Fruit fly (Drosophila melanogaster) whole organism, embryonic: ENCODE results near the gene ocn.
A peak's percentile ranks its signal among the peaks of the same experiment; 100 is the strongest.

Experiments
- CG10543 ChIP-seq: fragments of 200-800 bp; sonication (Bioruptor generic); optimal IDR thresholded peaks from 3 replicates; lab custom pipeline; 2017; ENCODE audit warnings: missing biosample characterization, mild to moderate bottlenecking, missing genetic modification characterization, moderate library complexity
- CG10654 ChIP-seq: fragments of 200-800 bp; sonication (Bioruptor generic); optimal IDR thresholded peaks from 2 replicates; lab custom pipeline; 2016; ENCODE audit warnings: missing biosample characterization, missing genetic modification characterization
- CG12219 ChIP-seq: fragments of 200-800 bp; sonication (Bioruptor generic); optimal IDR thresholded peaks from 3 replicates; lab custom pipeline; 2018; ENCODE audit warnings: missing biosample characterization, mild to moderate bottlenecking, missing genetic modification characterization
- CG1233 ChIP-seq: fragments of 200-800 bp; sonication (Bioruptor generic); optimal IDR thresholded peaks from 4 replicates; lab custom pipeline; 2018; ENCODE audit warnings: missing biosample characterization, mild to moderate bottlenecking, missing genetic modification characterization
- CG14860 ChIP-seq: fragments of 200-800 bp; sonication (Bioruptor generic); IDR thresholded peaks from 3 replicates; pipeline ENCODE4 v1.3.6; 2022; ENCODE audit warnings: missing biosample characterization, missing genetic modification characterization; ENCODE audit not compliant: partially characterized antibody
- CG15601 ChIP-seq: fragments of 200-800 bp; sonication (Bioruptor generic); optimal IDR thresholded peaks from 3 replicates; lab custom pipeline; 2019; ENCODE audit warnings: missing biosample characterization, mild to moderate bottlenecking, missing genetic modification characterization, moderate library complexity
- CG1603 ChIP-seq: fragments of 200-800 bp; sonication (Bioruptor generic); optimal IDR thresholded peaks from 2 replicates; lab custom pipeline; 2019; ENCODE audit warnings: missing biosample characterization, mild to moderate bottlenecking, missing genetic modification characterization, moderate library complexity
- CG17186 ChIP-seq: fragments of 200-800 bp; sonication (Bioruptor generic); optimal IDR thresholded peaks from 3 replicates; lab custom pipeline; 2017; ENCODE audit warnings: missing biosample characterization, missing genetic modification reagents, missing genetic modification characterization
- CG17829 ChIP-seq: fragments of 200-800 bp; optimal IDR thresholded peaks from 2 replicates; lab custom pipeline; 2019; ENCODE audit warnings: missing biosample characterization, mild to moderate bottlenecking, missing genetic modification characterization, moderate library complexity
- CG18262 ChIP-seq: fragments of 200-800 bp; optimal IDR thresholded peaks from 3 replicates; lab custom pipeline; 2019; ENCODE audit warnings: missing biosample characterization, mild to moderate bottlenecking, missing genetic modification characterization, moderate library complexity
- CG2120 ChIP-seq: fragments of 200-800 bp; sonication (Bioruptor generic); optimal IDR thresholded peaks from 3 replicates; lab custom pipeline; 2016; ENCODE audit warnings: missing biosample characterization, missing genetic modification characterization
- CG2129 ChIP-seq: fragments of 200-800 bp; sonication (Bioruptor generic); IDR thresholded peaks from 2 replicates; pipeline ENCODE4 v1.3.6; 2022; ENCODE audit warnings: missing biosample characterization, missing genetic modification characterization; ENCODE audit not compliant: partially characterized antibody
- CG4707 ChIP-seq: fragments of 200-800 bp; sonication (Bioruptor generic); optimal IDR thresholded peaks from 2 replicates; lab custom pipeline; 2018; ENCODE audit warnings: missing biosample characterization, mild to moderate bottlenecking, missing genetic modification characterization, moderate library complexity
- CG7745 ChIP-seq: fragments of 200-800 bp; sonication (Bioruptor generic); optimal IDR thresholded peaks from 2 replicates; lab custom pipeline; 2018; ENCODE audit warnings: missing biosample characterization, mild to moderate bottlenecking, missing genetic modification characterization, moderate library complexity
- CG8290 ChIP-seq, 3 experiments: fragments of 200-800 bp; sonication (Bioruptor generic); optimal IDR thresholded peaks; 2 replicates each; lab custom pipeline; 2016 to 2019; ENCODE audit warnings: missing biosample characterization in 3 of 3, missing genetic modification characterization in 3 of 3, mild to moderate bottlenecking in 2 of 3, moderate library complexity in 1 of 3
- Gug ChIP-seq: fragments of 200-800 bp; sonication (Bioruptor generic); IDR thresholded peaks from 4 replicates; pipeline ENCODE4 v1.3.6; 2022; ENCODE audit warnings: missing biosample characterization, missing genetic modification characterization
- HLH4C ChIP-seq: fragments of 200-800 bp; sonication (Bioruptor generic); IDR thresholded peaks from 3 replicates; pipeline ENCODE4 v1.3.6; 2022; ENCODE audit warnings: missing biosample characterization, missing genetic modification characterization; ENCODE audit not compliant: partially characterized antibody
- Jarid2 ChIP-seq: fragments of 200-800 bp; sonication (Bioruptor generic); optimal IDR thresholded peaks from 3 replicates; lab custom pipeline; 2017; ENCODE audit warnings: mild to moderate bottlenecking, missing biosample characterization, missing genetic modification reagents, missing genetic modification characterization
- Nf-YB ChIP-seq: fragments of 200-800 bp; sonication (Bioruptor generic); optimal IDR thresholded peaks from 3 replicates; lab custom pipeline; 2019; ENCODE audit warnings: missing biosample characterization, mild to moderate bottlenecking, missing genetic modification characterization, moderate library complexity
- Nf-YC ChIP-seq: fragments of 200-800 bp; optimal IDR thresholded peaks from 3 replicates; lab custom pipeline; 2019; ENCODE audit warnings: missing biosample characterization, mild to moderate bottlenecking, missing genetic modification characterization, moderate library complexity
- Opbp ChIP-seq: fragments of 200-800 bp; sonication (Bioruptor generic); IDR thresholded peaks from 3 replicates; pipeline ENCODE4 v1.3.6; 2022; ENCODE audit warnings: missing biosample characterization, missing genetic modification characterization; ENCODE audit not compliant: partially characterized antibody
- Sox102F ChIP-seq: fragments of 200-800 bp; sonication (Bioruptor generic); optimal IDR thresholded peaks from 2 replicates; lab custom pipeline; 2018; ENCODE audit warnings: missing biosample characterization, mild to moderate bottlenecking, missing genetic modification characterization, moderate library complexity
- Spps ChIP-seq: fragments of 200-800 bp; sonication (Bioruptor generic); optimal IDR thresholded peaks from 2 replicates; lab custom pipeline; 2018; ENCODE audit warnings: missing biosample characterization, mild to moderate bottlenecking, missing genetic modification characterization
- Sry-β ChIP-seq: fragments of 200-800 bp; sonication (Bioruptor generic); optimal IDR thresholded peaks from 2 replicates; lab custom pipeline; 2018; ENCODE audit warnings: missing biosample characterization, mild to moderate bottlenecking, missing genetic modification characterization, moderate library complexity
- Stat92E ChIP-seq, 3 experiments: fragments of >200 bp in 2 of 3; fragments of 200-800 bp in 1 of 3; sonication (Bioruptor generic) in 1 of 3; optimal IDR thresholded peaks; 2 replicates each; lab custom pipeline; 2017 to 2019; ENCODE audit warnings: missing biosample characterization in 3 of 3, missing genetic modification characterization in 3 of 3, mild to moderate bottlenecking in 1 of 3, moderate library complexity in 1 of 3
- ash1 ChIP-seq: fragments of 200-800 bp; sonication (Bioruptor generic); optimal IDR thresholded peaks from 2 replicates; lab custom pipeline; 2018; ENCODE audit warnings: missing biosample characterization, mild to moderate bottlenecking, missing genetic modification characterization
- ato ChIP-seq: fragments of 200-800 bp; sonication (Bioruptor generic); IDR thresholded peaks from 2 replicates; pipeline ENCODE4 v1.3.6; 2022; ENCODE audit warnings: missing biosample characterization, missing genetic modification characterization; ENCODE audit not compliant: partially characterized antibody
- cg ChIP-seq: fragments of 200-800 bp; sonication (Bioruptor generic); optimal IDR thresholded peaks from 3 replicates; lab custom pipeline; 2019; ENCODE audit warnings: missing biosample characterization, mild to moderate bottlenecking, missing genetic modification characterization, moderate library complexity
- chn ChIP-seq: fragments of 200-800 bp; sonication (Bioruptor generic); optimal IDR thresholded peaks from 2 replicates; lab custom pipeline; 2016; ENCODE audit warnings: missing biosample characterization, missing genetic modification characterization
- dimm ChIP-seq: fragments of 200-800 bp; sonication (Bioruptor generic); IDR thresholded peaks from 2 replicates; pipeline ENCODE4 v1.3.6; 2022; ENCODE audit warnings: missing biosample characterization, missing genetic modification characterization
- dm ChIP-seq: fragments of 200-800 bp; sonication (Bioruptor generic); optimal IDR thresholded peaks from 3 replicates; lab custom pipeline; 2016; ENCODE audit warnings: missing biosample characterization, missing genetic modification characterization
- eyg ChIP-seq: fragments of 200-800 bp; sonication (Bioruptor generic); optimal IDR thresholded peaks from 3 replicates; lab custom pipeline; 2016; ENCODE audit warnings: missing biosample characterization, missing genetic modification characterization
- gcm2 ChIP-seq: fragments of 200-800 bp; sonication (Bioruptor generic); optimal IDR thresholded peaks from 2 replicates; lab custom pipeline; 2016; ENCODE audit warnings: missing biosample characterization, missing genetic modification characterization
- gro ChIP-seq: fragments of 200-800 bp; sonication (Bioruptor generic); optimal IDR thresholded peaks from 2 replicates; lab custom pipeline; 2016; ENCODE audit warnings: missing biosample characterization, missing genetic modification characterization
- hkb ChIP-seq, 2 experiments: fragments of 200-800 bp in 1 of 2; fragments of >200 bp in 1 of 2; sonication (Bioruptor generic) in 1 of 2; IDR thresholded peaks in 1 of 2; optimal IDR thresholded peaks in 1 of 2; 2 replicates each; pipeline versions ENCODE4 v1.3.6 to Lab custom; 2017 to 2022; ENCODE audit warnings: missing biosample characterization in 1 of 2, missing genetic modification characterization in 1 of 2
- lov ChIP-seq, 2 experiments: fragments of 200-800 bp in 1 of 2; fragments of >200 bp in 1 of 2; sonication (Bioruptor generic) in 1 of 2; IDR thresholded peaks in 1 of 2; optimal IDR thresholded peaks in 1 of 2; 2 replicates in 1 of 2; 3 replicates in 1 of 2; pipeline versions ENCODE4 v1.3.6 to Lab custom; 2017 to 2022; ENCODE audit warnings: missing biosample characterization in 1 of 2, missing genetic modification characterization in 1 of 2
- mirr ChIP-seq: fragments of 200-800 bp; sonication (Bioruptor generic); optimal IDR thresholded peaks from 3 replicates; lab custom pipeline; 2018; ENCODE audit warnings: missing biosample characterization, mild to moderate bottlenecking, missing genetic modification characterization
- nerfin-1 ChIP-seq: fragments of 200-800 bp; sonication (Bioruptor generic); optimal IDR thresholded peaks from 3 replicates; lab custom pipeline; 2019; ENCODE audit warnings: missing biosample characterization, mild to moderate bottlenecking, missing genetic modification characterization, moderate library complexity
- ro ChIP-seq: fragments of 200-800 bp; sonication (Bioruptor generic); IDR thresholded peaks from 2 replicates; pipeline ENCODE4 v1.3.6; 2022; ENCODE audit warnings: missing biosample characterization, missing genetic modification characterization
- scrt ChIP-seq: fragments of 200-800 bp; sonication (Bioruptor generic); optimal IDR thresholded peaks from 2 replicates; lab custom pipeline; 2018; ENCODE audit warnings: missing biosample characterization, mild to moderate bottlenecking, missing genetic modification characterization, moderate library complexity
- sd ChIP-seq: fragments of 200-800 bp; sonication (Bioruptor generic); optimal IDR thresholded peaks from 3 replicates; lab custom pipeline; 2018; ENCODE audit warnings: missing biosample characterization, mild to moderate bottlenecking, missing genetic modification characterization, moderate library complexity
- twi ChIP-seq: fragments of 200-800 bp; optimal IDR thresholded peaks from 2 replicates; lab custom pipeline; 2019; ENCODE audit warnings: missing biosample characterization, mild to moderate bottlenecking, missing genetic modification characterization, moderate library complexity
- unc-4 ChIP-seq: fragments of 200-800 bp; sonication (Bioruptor generic); IDR thresholded peaks from 2 replicates; pipeline ENCODE4 v1.3.6; 2022; ENCODE audit warnings: missing biosample characterization, missing genetic modification characterization; ENCODE audit not compliant: partially characterized antibody
- zen ChIP-seq: fragments of 200-800 bp; sonication (Bioruptor generic); optimal IDR thresholded peaks from 3 replicates; lab custom pipeline; 2018; ENCODE audit warnings: missing biosample characterization, mild to moderate bottlenecking, missing genetic modification characterization, moderate library complexity

Gene ocn

dm6 chr3R:30021559-30022451 lies 15.7 kb downstream of the ocn start, which contains the start of gene Mgat2 (continued):
- TF ChIP-seq CG15601 (tag; lab: Kevin White, UChicago), result peak; percentile 71
- TF ChIP-seq CG2129, result peak; percentile 80
- peak; percentile 44 for TF ChIP-seq CG1603 (tag; lab: Kevin White, UChicago)
- TF ChIP-seq CG2120, result no peak
- TF ChIP-seq chn (GFP tag; lab: Kevin White, UChicago), result peak; percentile 34
- TF ChIP-seq Spps (tag; lab: Kevin White, UChicago), result peak; percentile 63
- TF ChIP-seq eyg (GFP tag; lab: Kevin White, UChicago), result peak; percentile 35
- TF ChIP-seq zen (tag; lab: Kevin White, UChicago), result no peak
- TF ChIP-seq nerfin-1 (tag; lab: Kevin White, UChicago), result peak; percentile 84
- peak; percentile 80 for TF ChIP-seq HLH4C (GFP tag; lab: Robert Waterston, UW)
- TF ChIP-seq hkb (optimal IDR thresholded peaks at IDR 0.05; lab: Kevin White, UChicago), result no peak
- peak; percentile 60; the same call in 1 of the 2 replicates for TF ChIP-seq hkb (GFP tag; IDR thresholded peaks at IDR 0.05; lab: Robert Waterston, UW)
- TF ChIP-seq CG1233, result peak; percentile 19
- no peak for TF ChIP-seq dimm
- TF ChIP-seq CG12219 (GFP tag; lab: Kevin White, UChicago), result peak; percentile 59
- TF ChIP-seq Sox102F (GFP tag; lab: Kevin White, UChicago), result no peak
- TF ChIP-seq CG17829 (tag; lab: Kevin White, UChicago), result peak; percentile 71
- TF ChIP-seq Sry-β (GFP tag; lab: Kevin White, UChicago), result peak; percentile 56
- peak; percentile 77 for TF ChIP-seq CG10543
- TF ChIP-seq Jarid2 (GFP tag; lab: Kevin White, UChicago), result peak; percentile 87
- TF ChIP-seq gro, result peak; percentile 45
- TF ChIP-seq Gug (GFP tag; lab: Robert Waterston, UW), result no peak
- peak; percentile 81 for TF ChIP-seq Opbp (GFP tag; lab: Robert Waterston, UW)
- TF ChIP-seq mirr (GFP tag; lab: Kevin White, UChicago), result peak; percentile 74
- no peak for TF ChIP-seq ro
- peak; percentile 82 for TF ChIP-seq sd
- TF ChIP-seq CG8290 (GFP tag; optimal IDR thresholded peaks at IDR 0.05; lab: Kevin White, UChicago), result no peak
- peak in 1 of 2 experiments; percentile 73 for TF ChIP-seq CG8290 (tag; optimal IDR thresholded peaks at IDR 0.05; lab: Kevin White, UChicago)
- peak; percentile 71 for TF ChIP-seq CG14860
- TF ChIP-seq gcm2 (GFP tag; lab: Kevin White, UChicago), result peak; percentile 32
- peak; percentile 64; the same call in 1 of the 2 replicates for TF ChIP-seq ato
- peak; percentile 62 for TF ChIP-seq CG4707
- TF ChIP-seq dm (GFP tag; lab: Kevin White, UChicago), result peak; percentile 8
- peak in 1 of 3 experiments; percentile 88 for TF ChIP-seq Stat92E (GFP tag; optimal IDR thresholded peaks at IDR 0.05; lab: Kevin White, UChicago)
- peak; percentile 62 for TF ChIP-seq ash1 (GFP tag; lab: Kevin White, UChicago)
- TF ChIP-seq lov (optimal IDR thresholded peaks at IDR 0.05; lab: Kevin White, UChicago), result no peak
- TF ChIP-seq lov (GFP tag; IDR thresholded peaks at IDR 0.05; lab: Robert Waterston, UW), result 0 out of 3 replicates have a peak, but pooled peaks have one; percentile 29
- TF ChIP-seq twi (tag; lab: Kevin White, UChicago), result peak; percentile 57
- TF ChIP-seq CG17186 (GFP tag; lab: Kevin White, UChicago), result peak; percentile 24
- peak; percentile 55 for TF ChIP-seq Nf-YC (tag; lab: Kevin White, UChicago)
- TF ChIP-seq unc-4 (GFP tag; lab: Robert Waterston, UW), result peak; percentile 91
- TF ChIP-seq cg (GFP tag; lab: Kevin White, UChicago), result peak; percentile 96
- TF ChIP-seq Nf-YB (GFP tag; lab: Kevin White, UChicago), result peak; percentile 57
- peak; percentile 30 for TF ChIP-seq CG18262 (tag; lab: Kevin White, UChicago)
- peak; percentile 32 for TF ChIP-seq scrt (GFP tag; lab: Kevin White, UChicago)
- peak; percentile 72 for TF ChIP-seq CG7745 (tag; lab: Kevin White, UChicago)
- TF ChIP-seq CG10654, result no peak
